Fruit fly (Drosophila melanogaster) whole organism, embryonic: ENCODE data around the gene Pp2A-29B.

Source experiments
- CG10147 ChIP-seq: fragments of 200-800 bp; sonication (Bioruptor generic); optimal IDR thresholded peaks from 2 replicates; lab custom pipeline; 2019; ENCODE audit warnings: missing biosample characterization, mild to moderate bottlenecking, missing genetic modification characterization, moderate library complexity
- CG10654 ChIP-seq: fragments of 200-800 bp; sonication (Bioruptor generic); optimal IDR thresholded peaks from 2 replicates; lab custom pipeline; 2016; ENCODE audit warnings: missing biosample characterization, missing genetic modification characterization
- CG13123 ChIP-seq: fragments of 200-800 bp; sonication (Bioruptor generic); optimal IDR thresholded peaks from 2 replicates; lab custom pipeline; 2016; ENCODE audit warnings: missing biosample characterization, missing genetic modification characterization
- CG13287 ChIP-seq: fragments of 200-800 bp; sonication (Bioruptor generic); IDR thresholded peaks from 2 replicates; pipeline ENCODE4 v1.3.6; 2022; ENCODE audit warnings: missing biosample characterization, missing genetic modification characterization; ENCODE audit not compliant: partially characterized antibody
- CG15269 ChIP-seq: fragments of 200-800 bp; sonication (Bioruptor generic); optimal IDR thresholded peaks from 2 replicates; lab custom pipeline; 2018; ENCODE audit warnings: missing biosample characterization, mild to moderate bottlenecking, missing genetic modification characterization, moderate library complexity
- CG15696 ChIP-seq: fragments of 200-800 bp; sonication (Bioruptor generic); optimal IDR thresholded peaks from 2 replicates; lab custom pipeline; 2019; ENCODE audit warnings: missing biosample characterization, mild to moderate bottlenecking, missing genetic modification characterization, moderate library complexity
- CG1832 ChIP-seq: fragments of 200-800 bp; sonication (Bioruptor generic); optimal IDR thresholded peaks from 2 replicates; lab custom pipeline; 2017; ENCODE audit warnings: missing biosample characterization, mild to moderate bottlenecking, missing genetic modification characterization, inconsistent platforms
- CG18476 ChIP-seq: fragments of 200-800 bp; sonication (Bioruptor generic); optimal IDR thresholded peaks from 2 replicates; lab custom pipeline; 2016; ENCODE audit warnings: missing biosample characterization, mild to moderate bottlenecking, missing genetic modification characterization
- CG3065 ChIP-seq: fragments of 200-800 bp; sonication (Bioruptor generic); optimal IDR thresholded peaks from 2 replicates; lab custom pipeline; 2016; ENCODE audit warnings: missing biosample characterization, missing genetic modification characterization
- CG31365 ChIP-seq: fragments of 200-800 bp; sonication (Bioruptor generic); optimal IDR thresholded peaks from 2 replicates; lab custom pipeline; 2018; ENCODE audit warnings: missing biosample characterization, mild to moderate bottlenecking, missing genetic modification characterization
- CG31388 ChIP-seq: fragments of 200-800 bp; sonication (Bioruptor generic); optimal IDR thresholded peaks from 2 replicates; lab custom pipeline; 2016; ENCODE audit warnings: missing biosample characterization, missing genetic modification characterization
- CG3281 ChIP-seq: fragments of 200-800 bp; sonication (Bioruptor generic); optimal IDR thresholded peaks from 3 replicates; lab custom pipeline; 2017; ENCODE audit warnings: missing biosample characterization, mild to moderate bottlenecking, missing genetic modification characterization
- CG4707 ChIP-seq: fragments of 200-800 bp; sonication (Bioruptor generic); optimal IDR thresholded peaks from 2 replicates; lab custom pipeline; 2018; ENCODE audit warnings: missing biosample characterization, mild to moderate bottlenecking, missing genetic modification characterization, moderate library complexity
- CG6175 ChIP-seq: fragments of 200-800 bp; sonication (Bioruptor generic); IDR thresholded peaks from 3 replicates; pipeline ENCODE4 v1.3.6; 2022; ENCODE audit warnings: missing biosample characterization, missing genetic modification characterization
- CG6654 ChIP-seq: fragments of 200-800 bp; sonication (Bioruptor generic); optimal IDR thresholded peaks from 2 replicates; lab custom pipeline; 2017; ENCODE audit warnings: missing biosample characterization, mild to moderate bottlenecking, missing genetic modification characterization
- CG6813 ChIP-seq: fragments of 200-800 bp; sonication (Bioruptor generic); optimal IDR thresholded peaks from 2 replicates; lab custom pipeline; 2017; ENCODE audit warnings: missing biosample characterization, missing genetic modification characterization, mild to moderate bottlenecking, moderate library complexity, missing genetic modification reagents
- CG6854 ChIP-seq: fragments of 200-800 bp; sonication (Bioruptor generic); optimal IDR thresholded peaks from 3 replicates; lab custom pipeline; 2017; ENCODE audit warnings: missing biosample characterization, mild to moderate bottlenecking, missing genetic modification characterization
- CG7357 ChIP-seq: fragments of 200-800 bp; sonication (Bioruptor generic); IDR thresholded peaks from 3 replicates; pipeline ENCODE4 v1.3.6; 2022; ENCODE audit warnings: missing biosample characterization, missing genetic modification characterization
- CG7372 ChIP-seq: fragments of 200-800 bp; sonication (Bioruptor generic); IDR thresholded peaks from 2 replicates; pipeline ENCODE4 v1.3.6; 2022; ENCODE audit warnings: missing biosample characterization, missing genetic modification characterization
- CG9797 ChIP-seq: fragments of 200-800 bp; sonication (Bioruptor generic); optimal IDR thresholded peaks from 3 replicates; lab custom pipeline; 2018; ENCODE audit warnings: missing biosample characterization, mild to moderate bottlenecking, missing genetic modification characterization
- CG9876 ChIP-seq: fragments of 200-800 bp; sonication (Bioruptor generic); optimal IDR thresholded peaks from 2 replicates; lab custom pipeline; 2016; ENCODE audit warnings: missing biosample characterization, missing genetic modification characterization
- CoRest ChIP-seq: fragments of 200-800 bp; sonication (Bioruptor generic); optimal IDR thresholded peaks from 3 replicates; lab custom pipeline; 2018; ENCODE audit warnings: missing biosample characterization, mild to moderate bottlenecking, missing genetic modification characterization, moderate library complexity
- Dll ChIP-seq: fragments of 200-800 bp; sonication (Bioruptor generic); IDR thresholded peaks from 4 replicates; pipeline ENCODE4 v1.3.6; 2022; ENCODE audit warnings: missing biosample characterization, missing genetic modification characterization; ENCODE audit not compliant: partially characterized antibody
- E2f1 ChIP-seq: fragments of 200-800 bp; sonication (Bioruptor generic); IDR thresholded peaks from 2 replicates; pipeline ENCODE4 v1.3.6; 2022; ENCODE audit warnings: missing biosample characterization, missing genetic modification characterization
- Fer2 ChIP-seq: fragments of 200-800 bp; sonication (Bioruptor generic); optimal IDR thresholded peaks from 2 replicates; lab custom pipeline; 2018; ENCODE audit warnings: missing biosample characterization, mild to moderate bottlenecking, missing genetic modification characterization, moderate library complexity
- Fer3 ChIP-seq: fragments of 200-800 bp; sonication (Bioruptor generic); optimal IDR thresholded peaks from 2 replicates; lab custom pipeline; 2018; ENCODE audit warnings: missing biosample characterization, mild to moderate bottlenecking, missing genetic modification characterization, moderate library complexity
- Hand ChIP-seq: fragments of 200-800 bp; sonication (Bioruptor generic); optimal IDR thresholded peaks from 2 replicates; lab custom pipeline; 2017; ENCODE audit warnings: mild to moderate bottlenecking, missing biosample characterization, missing genetic modification reagents, missing genetic modification characterization
- Hr51 ChIP-seq, 2 experiments: fragments of 200-800 bp; sonication (Bioruptor generic); optimal IDR thresholded peaks; 2 replicates in 1 of 2; 3 replicates in 1 of 2; lab custom pipeline; 2016 to 2018; ENCODE audit warnings: missing biosample characterization in 2 of 2, missing genetic modification characterization in 2 of 2, mild to moderate bottlenecking in 1 of 2, moderate library complexity in 1 of 2
- Jarid2 ChIP-seq: fragments of 200-800 bp; sonication (Bioruptor generic); optimal IDR thresholded peaks from 3 replicates; lab custom pipeline; 2017; ENCODE audit warnings: mild to moderate bottlenecking, missing biosample characterization, missing genetic modification reagents, missing genetic modification characterization
- NK7.1 ChIP-seq: fragments of 200-800 bp; sonication (Bioruptor generic); optimal IDR thresholded peaks from 3 replicates; lab custom pipeline; 2016; ENCODE audit warnings: missing biosample characterization, missing genetic modification characterization
- Oli ChIP-seq: fragments of 200-800 bp; sonication (Bioruptor generic); optimal IDR thresholded peaks from 2 replicates; lab custom pipeline; 2018; ENCODE audit warnings: missing biosample characterization, mild to moderate bottlenecking, missing genetic modification characterization, moderate library complexity
- Rx ChIP-seq: fragments of 200-800 bp; sonication (Bioruptor generic); IDR thresholded peaks from 2 replicates; pipeline ENCODE4 v1.3.6; 2022; ENCODE audit warnings: missing biosample characterization, missing genetic modification characterization
- ab ChIP-seq: fragments of 200-800 bp; sonication (Bioruptor generic); optimal IDR thresholded peaks from 2 replicates; lab custom pipeline; 2016; ENCODE audit warnings: missing biosample characterization, missing genetic modification characterization
- cato ChIP-seq: fragments of 200-800 bp; sonication (Bioruptor generic); optimal IDR thresholded peaks from 2 replicates; lab custom pipeline; 2016; ENCODE audit warnings: missing biosample characterization, missing genetic modification characterization, borderline replicate concordance
- crc ChIP-seq: fragments of 200-800 bp; sonication (Bioruptor generic); optimal IDR thresholded peaks from 2 replicates; lab custom pipeline; 2016; ENCODE audit warnings: missing biosample characterization, missing genetic modification characterization
- danr ChIP-seq: fragments of 200-800 bp; sonication (Bioruptor generic); IDR thresholded peaks from 2 replicates; pipeline ENCODE4 v1.3.6; 2022; ENCODE audit warnings: missing biosample characterization, missing genetic modification characterization
- disco-r ChIP-seq: fragments of 200-800 bp; sonication (Bioruptor generic); optimal IDR thresholded peaks from 2 replicates; lab custom pipeline; 2016; ENCODE audit warnings: missing biosample characterization, missing genetic modification characterization
- dysf ChIP-seq: fragments of 200-800 bp; sonication (Bioruptor generic); IDR thresholded peaks from 3 replicates; pipeline ENCODE4 v1.3.6; 2022; ENCODE audit warnings: missing biosample characterization, missing genetic modification characterization
- esg ChIP-seq: fragments of 200-800 bp; sonication (Bioruptor generic); conservative IDR thresholded peaks from 2 replicates; pipeline ENCODE4 v1.3.6; 2022; ENCODE audit warnings: missing biosample characterization, missing genetic modification characterization
- fru ChIP-seq: fragments of >200 bp; optimal IDR thresholded peaks from 2 replicates; lab custom pipeline; 2017
- gsb ChIP-seq: fragments of 200-800 bp; sonication (Bioruptor generic); IDR thresholded peaks from 2 replicates; pipeline ENCODE4 v1.3.6; 2022; ENCODE audit warnings: missing biosample characterization, missing genetic modification characterization
- jumu ChIP-seq: fragments of 200-800 bp; sonication (Bioruptor generic); optimal IDR thresholded peaks from 3 replicates; lab custom pipeline; 2016; ENCODE audit warnings: missing biosample characterization, missing genetic modification characterization
- ken ChIP-seq: fragments of 200-800 bp; sonication (Bioruptor generic); IDR thresholded peaks from 3 replicates; pipeline ENCODE4 v1.3.6; 2022; ENCODE audit warnings: missing biosample characterization, missing genetic modification characterization
- odd ChIP-seq: fragments of 200-800 bp; sonication (Bioruptor generic); optimal IDR thresholded peaks from 2 replicates; lab custom pipeline; 2017; ENCODE audit warnings: missing biosample characterization, mild to moderate bottlenecking, missing genetic modification characterization
- p53 ChIP-seq: fragments of 200-800 bp; sonication (Bioruptor generic); optimal IDR thresholded peaks from 2 replicates; lab custom pipeline; 2016; ENCODE audit warnings: missing biosample characterization, missing genetic modification characterization
- sens ChIP-seq: fragments of 200-800 bp; sonication (Bioruptor generic); peaks from one replicate; lab custom pipeline; 2016; ENCODE audit warnings: missing biosample characterization, missing genetic modification characterization
- slbo ChIP-seq: fragments of 200-800 bp; sonication (Bioruptor generic); IDR thresholded peaks from 2 replicates; pipeline ENCODE4 v1.3.6; 2022; ENCODE audit warnings: missing biosample characterization, missing genetic modification characterization
- slou ChIP-seq: fragments of 200-800 bp; sonication (Bioruptor generic); optimal IDR thresholded peaks from 3 replicates; lab custom pipeline; 2016; ENCODE audit warnings: missing biosample characterization, missing genetic modification characterization
- slp2 ChIP-seq: fragments of 200-800 bp; sonication (Bioruptor generic); optimal IDR thresholded peaks from 2 replicates; lab custom pipeline; 2016; ENCODE audit warnings: missing biosample characterization, missing genetic modification characterization
- tin ChIP-seq: fragments of 200-800 bp; sonication (Bioruptor generic); optimal IDR thresholded peaks from 3 replicates; lab custom pipeline; 2016; ENCODE audit warnings: missing biosample characterization, missing genetic modification characterization
- ttk ChIP-seq: fragments of 200-800 bp; sonication (Bioruptor generic); IDR thresholded peaks from 2 replicates; pipeline ENCODE4 v2.1.2; 2022; ENCODE audit warnings: missing biosample characterization, missing genetic modification characterization

Pp2A-29B gene

dm6 chr2L:8350560-8351171 is 15.2 kb upstream of the Pp2A-29B start (continued):
- TF ChIP-seq CG3281 (GFP tag; lab: Kevin White, UChicago), result peak; percentile 60
- no peak for TF ChIP-seq dysf (GFP tag; lab: Robert Waterston, UW)
- peak; percentile 8 for TF ChIP-seq Oli (tag; lab: Kevin White, UChicago)
- TF ChIP-seq CG9797 (GFP tag; lab: Kevin White, UChicago), result no peak
- no peak for TF ChIP-seq danr (GFP tag; lab: Robert Waterston, UW)
- TF ChIP-seq Rx (GFP tag; lab: Robert Waterston, UW), result no peak
- TF ChIP-seq fru (lab: Kevin White, UChicago), result no peak
- no peak for TF ChIP-seq CG13287 (GFP tag; lab: Robert Waterston, UW)
- no peak for TF ChIP-seq cato (GFP tag; lab: Kevin White, UChicago)
- no peak for TF ChIP-seq CG1832
- TF ChIP-seq slou, result no peak
- no peak for TF ChIP-seq slbo (GFP tag; lab: Robert Waterston, UW)
- TF ChIP-seq odd (GFP tag; lab: Kevin White, UChicago), result peak; percentile 69
- TF ChIP-seq ttk (GFP tag; lab: Robert Waterston, UW), result no peak
- peak in 1 of 2 experiments; percentile 26 for TF ChIP-seq Hr51 (GFP tag; optimal IDR thresholded peaks at IDR 0.05; lab: Kevin White, UChicago)
- TF ChIP-seq Jarid2, result peak; percentile 19
- no peak for TF ChIP-seq CG10147 (GFP tag; lab: Kevin White, UChicago)
- TF ChIP-seq Fer3, result peak; percentile 54
- no peak for TF ChIP-seq ken (GFP tag; lab: Robert Waterston, UW)
- TF ChIP-seq CG6813, result peak; percentile 36
- TF ChIP-seq tin (GFP tag; lab: Kevin White, UChicago), result no peak
- no peak for TF ChIP-seq CG9876 (GFP tag; lab: Kevin White, UChicago)
- peak; percentile 63 for TF ChIP-seq CG15269
- no peak for TF ChIP-seq CG31388 (GFP tag; lab: Kevin White, UChicago)
- TF ChIP-seq CG3065 (GFP tag; lab: Kevin White, UChicago), result no peak
- TF ChIP-seq CG4707 (GFP tag; lab: Kevin White, UChicago), result peak; percentile 35
- no peak for TF ChIP-seq jumu
- no peak for TF ChIP-seq crc
- no peak for TF ChIP-seq gsb (GFP tag; lab: Robert Waterston, UW)
- TF ChIP-seq disco-r (GFP tag; lab: Kevin White, UChicago), result no peak
- no peak for TF ChIP-seq esg (GFP tag; lab: Robert Waterston, UW)
- TF ChIP-seq CG6654 (GFP tag; lab: Kevin White, UChicago), result no peak
- peak; percentile 22 for TF ChIP-seq CG31365 (tag; lab: Kevin White, UChicago)
- TF ChIP-seq CG10654 (GFP tag; lab: Kevin White, UChicago), result no peak
- TF ChIP-seq CG6854, result peak; percentile 13
- no peak for TF ChIP-seq NK7.1 (GFP tag; lab: Kevin White, UChicago)
- TF ChIP-seq CG18476, result no peak
- TF ChIP-seq CoRest (tag; lab: Kevin White, UChicago), result peak; percentile 33
- no peak for TF ChIP-seq Dll (GFP tag; lab: Robert Waterston, UW)
- peak; percentile 55 for TF ChIP-seq sens (GFP tag; lab: Kevin White, UChicago)
- TF ChIP-seq p53 (GFP tag; lab: Kevin White, UChicago), result no peak
- no peak for TF ChIP-seq Fer2 (tag; lab: Kevin White, UChicago)
- TF ChIP-seq CG7357 (GFP tag; lab: Robert Waterston, UW), result no peak
- TF ChIP-seq slp2, result no peak
- no peak for TF ChIP-seq CG13123 (GFP tag; lab: Kevin White, UChicago)
- TF ChIP-seq E2f1 (GFP tag; lab: Robert Waterston, UW), result no peak
- no peak for TF ChIP-seq CG15696 (tag; lab: Kevin White, UChicago)
- no peak for TF ChIP-seq CG6175
- TF ChIP-seq CG7372, result peak; percentile 68
- peak; percentile 52 for TF ChIP-seq Hand (GFP tag; lab: Kevin White, UChicago)
- TF ChIP-seq ab (GFP tag; lab: Kevin White, UChicago), result no peak
